Worm (Caenorhabditis elegans): Measurements from ENCODE around the gene K02F6.4.
"Not testable (repeated sequence)": the region's sequence is repeated elsewhere in the genome, so short reads cannot be mapped to it uniquely, and the experiment has no call there.

DNA sequence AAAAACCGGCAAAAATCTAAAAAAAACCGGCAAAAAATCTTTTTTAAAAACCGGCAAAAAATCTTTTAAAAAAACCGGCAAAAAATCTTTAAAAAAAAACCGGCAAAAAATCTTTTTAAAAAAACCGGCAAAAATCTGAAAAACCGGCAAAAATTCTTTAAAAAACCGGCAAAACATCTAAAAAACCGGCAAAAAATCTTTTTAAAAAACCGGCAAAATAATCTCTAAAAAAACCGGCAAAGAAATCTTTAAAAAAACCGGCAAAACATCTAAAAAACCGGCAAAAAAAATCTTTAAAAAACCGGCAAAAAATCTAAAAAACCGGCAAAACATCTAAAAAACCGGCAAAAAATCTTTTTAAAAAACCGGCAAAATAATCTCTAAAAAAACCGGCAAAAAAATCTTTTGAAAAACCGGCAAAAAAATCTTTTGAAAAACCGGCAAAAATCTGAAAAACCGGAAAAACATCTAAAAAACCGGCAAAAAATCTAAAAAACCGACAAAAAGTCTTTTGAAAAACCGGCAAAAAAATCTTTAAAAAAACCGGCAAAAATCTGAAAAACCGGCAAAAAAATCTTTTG, 32.2 kb downstream of the K02F6.4 start:
- TF ChIP-seq ztf-11 (tag; optimal IDR thresholded peaks at IDR 0.05); snpc-4 (tag; optimal IDR thresholded peaks at IDR 0.05); nhr-28 (tag; optimal IDR thresholded peaks at IDR 0.05); ceh-83 (GFP tag; optimal IDR thresholded peaks at IDR 0.05); lin-13 (tag; optimal IDR thresholded peaks at IDR 0.05); nhr-12 (tag; optimal IDR thresholded peaks at IDR 0.05); pha-4 (tag; optimal IDR thresholded peaks at IDR 0.05); mls-2 (tag; optimal IDR thresholded peaks at IDR 0.05): not testable (repeated sequence)
- peak; percentile 70 for TF ChIP-seq bed-3 (GFP tag; optimal IDR thresholded peaks at IDR 0.05)
